Worm (Caenorhabditis elegans): Measurements from ENCODE around the gene mrps-25.
A peak's percentile ranks its signal among the peaks of the same experiment; 100 is the strongest.

DNA sequence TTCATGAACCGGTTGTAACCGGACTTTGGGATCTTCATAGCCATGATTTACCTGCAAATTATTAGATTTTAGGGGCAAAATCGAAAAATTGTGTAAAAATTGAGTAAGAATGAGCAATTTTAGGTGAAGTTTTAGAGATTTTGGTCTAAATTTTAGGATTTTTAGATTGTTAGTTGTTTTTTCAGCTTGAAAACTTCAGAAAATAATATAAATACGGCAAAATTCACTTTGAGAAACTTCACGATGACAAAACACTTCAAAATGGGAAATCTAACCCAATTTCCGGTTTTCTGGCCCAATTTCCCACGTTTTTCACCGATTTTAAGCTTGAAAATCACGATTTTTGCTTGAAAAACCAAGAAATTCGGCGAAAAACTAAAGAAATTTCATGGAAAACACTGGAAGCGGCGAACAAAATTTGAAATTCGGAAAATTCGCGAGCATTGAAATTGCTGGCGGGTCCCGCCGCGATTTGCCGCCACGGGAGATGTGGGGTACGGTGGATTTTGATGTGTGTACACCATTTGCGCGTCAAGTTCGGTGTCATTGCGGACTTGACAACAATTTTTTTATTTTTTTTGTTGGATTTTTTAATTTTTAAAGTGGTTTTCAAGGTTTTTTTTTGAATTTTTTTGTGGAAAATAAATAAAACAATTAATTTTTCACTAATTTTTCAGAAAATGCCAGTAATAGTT is 37.3 kb downstream of the mrps-25 start, which contains the start of the genes cct-8 and Y55F3AR.2:
- TF ChIP-seq nhr-28 (tag; optimal IDR thresholded peaks at IDR 0.05), result no peak
- TF ChIP-seq aly-2 (tag; optimal IDR thresholded peaks at IDR 0.05), result peak; percentile 78
- peak; percentile 65 for TF ChIP-seq nhr-67 (tag; optimal IDR thresholded peaks at IDR 0.05)
- no peak for TF ChIP-seq mdl-1 (tag; optimal IDR thresholded peaks at IDR 0.05)
- TF ChIP-seq elt-3 (tag; optimal IDR thresholded peaks at IDR 0.05), result peak in 1 of 3 experiments; percentile 55
- TF ChIP-seq lin-15B (tag; optimal IDR thresholded peaks at IDR 0.05), result peak; percentile 95

All from whole organism, L3 larva.